Worm (Caenorhabditis elegans) whole organism, early embryonic: ENCODE measurements around the gene nhr-21.

ENCODE experiments used
- ama-1 ChIP-seq: fragments of 150-350 bp; optimal IDR thresholded peaks from 2 replicates; lab custom pipeline; 2014
- ceh-13 ChIP-seq: fragments of 200-800 bp; sonication (Bioruptor generic); optimal IDR thresholded peaks from 2 replicates; lab custom pipeline; 2018; ENCODE audit warnings: mild to moderate bottlenecking, missing genetic modification characterization, missing compliant biosample characterization
- flt-1 ChIP-seq: fragments of 200-800 bp; sonication (Bioruptor generic); IDR thresholded peaks from 2 replicates; pipeline ENCODE4 v1.3.6; 2022; ENCODE audit warnings: missing genetic modification characterization, missing compliant biosample characterization
- hmbx-1 ChIP-seq: sonication (generic microtip); optimal IDR thresholded peaks from 2 replicates; lab custom pipeline; 2016; ENCODE audit warnings: mild to moderate bottlenecking, missing genetic modification characterization, missing compliant biosample characterization
- hnd-1 ChIP-seq: sonication (generic microtip); optimal IDR thresholded peaks from 2 replicates; lab custom pipeline; 2016; ENCODE audit warnings: missing genetic modification characterization, missing compliant biosample characterization
- pes-1 ChIP-seq: fragments of 200-800 bp; sonication (Bioruptor generic); IDR thresholded peaks from 2 replicates; pipeline ENCODE4 v1.3.6; 2022; ENCODE audit warnings: missing genetic modification reagents, missing genetic modification characterization, missing compliant biosample characterization
- tra-4 ChIP-seq: sonication (generic microtip); optimal IDR thresholded peaks from 2 replicates; lab custom pipeline; 2017; ENCODE audit warnings: missing genetic modification characterization, missing compliant biosample characterization

ce11 chrII:7390335-7390734 is 51.3 kb downstream of the nhr-21 start:
- TF ChIP-seq ama-1 (lab: Kevin White, UChicago) (no peak), flt-1 (no peak), tra-4 (no peak), ceh-13 (GFP tag; lab: Kevin White, UChicago) (no peak), hnd-1 (tag; lab: Kevin White, UChicago) (no peak), pes-1 (no peak), hmbx-1 (tag; lab: Kevin White, UChicago) (no peak)
